Worm (Caenorhabditis elegans): ENCODE results near the gene ZK856.4.
A peak's percentile ranks its signal among the peaks of the same experiment; 100 is the strongest.

DNA sequence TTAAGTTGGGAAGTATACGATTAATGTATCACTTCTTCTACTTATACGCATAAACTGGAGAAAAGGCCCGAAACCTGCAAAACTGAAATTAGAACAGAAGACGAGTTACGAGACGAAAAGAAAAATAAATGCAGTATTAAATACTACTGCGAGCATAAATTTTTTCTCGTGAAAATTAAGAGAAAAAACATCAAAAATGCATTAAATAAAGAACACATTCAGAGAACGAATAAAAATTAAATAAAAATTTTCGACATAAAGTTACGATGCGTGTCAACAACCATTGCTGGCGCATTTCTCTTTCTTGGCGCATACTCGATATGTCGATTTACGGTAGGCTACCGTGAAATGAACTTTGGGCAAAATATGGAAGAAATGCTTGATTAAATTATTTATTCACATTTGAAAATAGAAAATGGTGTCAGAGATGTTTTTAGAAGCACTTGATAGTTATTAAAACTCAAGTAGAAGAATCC lies 21.8 kb downstream of the ZK856.4 start, which contains the start of the genes ZK856.19 and ZK856.11:
- peak; percentile 32; the same call in 1 of the 2 replicates for TF ChIP-seq hmg-1.2 (GFP tag; IDR thresholded peaks at IDR 0.05)
- TF ChIP-seq rpc-1 (optimal IDR thresholded peaks at IDR 0.05) = no peak
- no peak for TF ChIP-seq rpc-1 (tag; optimal IDR thresholded peaks at IDR 0.05)
- no peak for TF ChIP-seq nfya-1 (tag; optimal IDR thresholded peaks at IDR 0.05; ENCODE audit: borderline replicate concordance, insufficient read depth)
- TF ChIP-seq ztf-6 (GFP tag; IDR thresholded peaks at IDR 0.05) = no peak
- TF ChIP-seq zim-3 (tag; optimal IDR thresholded peaks at IDR 0.05) = no peak
- TF ChIP-seq pha-4 (tag; optimal IDR thresholded peaks at IDR 0.05) = no peak
- no peak for TF ChIP-seq hlh-26 (GFP tag; conservative IDR thresholded peaks at IDR 0.05)
- no peak for TF ChIP-seq ama-1 (optimal IDR thresholded peaks at IDR 0.05)
- TF ChIP-seq ama-1 (GFP tag; optimal IDR thresholded peaks at IDR 0.05) = no peak
- peak; percentile 44 for TF ChIP-seq tbp1 (GFP tag; optimal IDR thresholded peaks at IDR 0.05)
- no peak for TF ChIP-seq dpl-1 (GFP tag; optimal IDR thresholded peaks at IDR 0.05)
- TF ChIP-seq F10E7.11 (tag; optimal IDR thresholded peaks at IDR 0.05) = no peak
- TF ChIP-seq lin-35 (GFP tag; optimal IDR thresholded peaks at IDR 0.05) = peak in 1 of 3 experiments; percentile 55
- no peak for TF ChIP-seq let-607 (tag; optimal IDR thresholded peaks at IDR 0.05)
